Worm (Caenorhabditis elegans) whole organism, young adult: ENCODE results near the gene srh-100.

ENCODE experiments used
- B0019.2 ChIP-seq: fragments of 200-800 bp; sonication (Bioruptor generic); conservative IDR thresholded peaks from 2 replicates; pipeline ENCODE4 v1.3.6; 2022; ENCODE audit warnings: missing genetic modification reagents, missing genetic modification characterization, missing compliant biosample characterization
- B0035.1 ChIP-seq: sonication (generic microtip); optimal IDR thresholded peaks from 2 replicates; lab custom pipeline; 2016; ENCODE audit warnings: missing genetic modification characterization, mild to moderate bottlenecking, missing compliant biosample characterization, missing genotype, missing genetic modification reagents
- B0261.1 ChIP-seq: sonication (generic microtip); optimal IDR thresholded peaks from 2 replicates; lab custom pipeline; 2016; ENCODE audit warnings: mild to moderate bottlenecking, missing genetic modification characterization, moderate library complexity, missing compliant biosample characterization
- C06A6.2 ChIP-seq: fragments of 200-800 bp; sonication (Bioruptor generic); conservative IDR thresholded peaks from 2 replicates; pipeline ENCODE4 v1.3.6; 2022; ENCODE audit warnings: missing genetic modification characterization, missing compliant biosample characterization
- C17E4.6 ChIP-seq: fragments of 200-800 bp; sonication (Bioruptor generic); IDR thresholded peaks from 2 replicates; pipeline ENCODE4 v1.3.6; 2022; ENCODE audit warnings: missing genetic modification reagents, missing genetic modification characterization, missing compliant biosample characterization
- D2030.7 ChIP-seq: fragments of 200-800 bp; sonication (Bioruptor generic); IDR thresholded peaks from 2 replicates; pipeline ENCODE4 v1.3.6; 2022; ENCODE audit warnings: missing genetic modification reagents, missing genetic modification characterization, missing compliant biosample characterization
- F22D6.2 ChIP-seq: sonication (generic microtip); optimal IDR thresholded peaks from 2 replicates; lab custom pipeline; 2016; ENCODE audit warnings: mild to moderate bottlenecking, missing genetic modification characterization, missing compliant biosample characterization
- T07F8.4 ChIP-seq: sonication (generic microtip); optimal IDR thresholded peaks from 2 replicates; lab custom pipeline; 2016; ENCODE audit warnings: mild to moderate bottlenecking, missing genetic modification characterization, moderate library complexity, missing compliant biosample characterization
- T26A5.8 ChIP-seq: sonication (generic microtip); optimal IDR thresholded peaks from 2 replicates; lab custom pipeline; 2016; ENCODE audit warnings: missing genetic modification characterization, missing compliant biosample characterization
- Y53G8AR.9 ChIP-seq: fragments of 200-800 bp; sonication (Bioruptor generic); conservative IDR thresholded peaks from 2 replicates; pipeline ENCODE4 v1.3.6; 2022; ENCODE audit warnings: missing genetic modification reagents, missing genetic modification characterization, missing compliant biosample characterization
- bed-2 ChIP-seq: fragments of 200-800 bp; sonication (Bioruptor generic); IDR thresholded peaks from 2 replicates; pipeline ENCODE4 v1.3.6; 2022; ENCODE audit warnings: missing genetic modification reagents, missing genetic modification characterization, missing compliant biosample characterization
- ccch-3 ChIP-seq: fragments of 200-800 bp; sonication (Bioruptor generic); optimal IDR thresholded peaks from 2 replicates; lab custom pipeline; 2018; ENCODE audit warnings: mild to moderate bottlenecking, missing genetic modification characterization, missing compliant biosample characterization
- ceh-100 ChIP-seq: fragments of 200-800 bp; sonication (Bioruptor generic); IDR thresholded peaks from 2 replicates; pipeline ENCODE4 v1.3.6; 2022; ENCODE audit warnings: missing genetic modification reagents, missing genetic modification characterization, missing compliant biosample characterization
- ceh-27 ChIP-seq: fragments of 200-800 bp; sonication (Bioruptor generic); optimal IDR thresholded peaks from 2 replicates; lab custom pipeline; 2018; ENCODE audit warnings: mild to moderate bottlenecking, missing genetic modification characterization, moderate library complexity, missing compliant biosample characterization
- die-1 ChIP-seq: sonication (generic microtip); optimal IDR thresholded peaks from 2 replicates; lab custom pipeline; 2016; ENCODE audit warnings: missing genotype, mild to moderate bottlenecking, missing genetic modification characterization, missing compliant biosample characterization
- dox-1 ChIP-seq: fragments of 200-800 bp; sonication (Bioruptor generic); IDR thresholded peaks from 2 replicates; pipeline ENCODE4 v1.3.6; 2022; ENCODE audit warnings: missing genetic modification reagents, missing genetic modification characterization, missing compliant biosample characterization
- dpl-1 ChIP-seq: fragments of 150-350 bp; optimal IDR thresholded peaks from 2 replicates; lab custom pipeline; 2014; ENCODE audit warnings: missing biosample characterization, missing genetic modification reagents, missing genetic modification characterization
- efl-1 ChIP-seq: fragments of 150-350 bp; optimal IDR thresholded peaks from 2 replicates; lab custom pipeline; 2014; ENCODE audit warnings: missing biosample characterization, missing genetic modification reagents, missing genetic modification characterization
- fkh-3 ChIP-seq: sonication (generic microtip); optimal IDR thresholded peaks from 2 replicates; lab custom pipeline; 2016; ENCODE audit warnings: mild to moderate bottlenecking, missing genetic modification characterization, missing compliant biosample characterization
- gei-17 ChIP-seq: fragments of 200-800 bp; sonication (Bioruptor generic); optimal IDR thresholded peaks from 2 replicates; lab custom pipeline; 2018; ENCODE audit warnings: mild to moderate bottlenecking, missing genetic modification characterization, missing compliant biosample characterization
- hmg-1.2 ChIP-seq: fragments of 200-800 bp; sonication (Bioruptor generic); IDR thresholded peaks from 2 replicates; pipeline ENCODE4 v1.3.6; 2022; ENCODE audit warnings: missing genetic modification reagents, missing genetic modification characterization, missing compliant biosample characterization
- lag-1 ChIP-seq: fragments of 200-800 bp; sonication (Bioruptor generic); IDR thresholded peaks from 2 replicates; pipeline ENCODE4 v1.3.6; 2022; ENCODE audit warnings: missing genetic modification reagents, missing genetic modification characterization, missing compliant biosample characterization
- lir-1 ChIP-seq: fragments of 200-800 bp; sonication (Bioruptor generic); conservative IDR thresholded peaks from 2 replicates; pipeline ENCODE4 v1.3.6; 2022; ENCODE audit warnings: missing genetic modification reagents, missing genetic modification characterization, missing compliant biosample characterization
- madf-6 ChIP-seq: fragments of 200-800 bp; sonication (Bioruptor generic); IDR thresholded peaks from 2 replicates; pipeline ENCODE4 v1.3.6; 2022; ENCODE audit warnings: missing genetic modification reagents, missing genetic modification characterization, missing compliant biosample characterization
- madf-8 ChIP-seq: fragments of 200-800 bp; sonication (Bioruptor generic); conservative IDR thresholded peaks from 2 replicates; pipeline ENCODE4 v1.3.6; 2022; ENCODE audit warnings: missing genetic modification reagents, missing genetic modification characterization, missing compliant biosample characterization
- mcd-1 ChIP-seq: fragments of 200-800 bp; sonication (Bioruptor generic); IDR thresholded peaks from 2 replicates; pipeline ENCODE4 v1.3.6; 2022; ENCODE audit warnings: missing genetic modification reagents, missing genetic modification characterization, missing compliant biosample characterization
- nhr-90 ChIP-seq: sonication (generic microtip); optimal IDR thresholded peaks from 2 replicates; lab custom pipeline; 2016; ENCODE audit warnings: missing genotype, mild to moderate bottlenecking, missing genetic modification characterization, missing compliant biosample characterization
- pbrm-1 ChIP-seq: fragments of 200-800 bp; sonication (Bioruptor generic); IDR thresholded peaks from 2 replicates; pipeline ENCODE4 v1.3.6; 2022; ENCODE audit warnings: missing genetic modification reagents, missing genetic modification characterization, missing compliant biosample characterization
- rpc-1 ChIP-seq, 2 experiments: fragments of 150-350 bp in 1 of 2; sonication (generic microtip) in 1 of 2; optimal IDR thresholded peaks; 2 replicates each; lab custom pipeline; 2014 to 2018; ENCODE audit warnings: missing biosample characterization in 1 of 2, missing genetic modification characterization in 1 of 2, missing genetic modification reagents in 1 of 2, missing genotype in 1 of 2
- sea-2 ChIP-seq: fragments of 200-800 bp; sonication (Bioruptor generic); IDR thresholded peaks from 2 replicates; pipeline ENCODE4 v1.3.6; 2022; ENCODE audit warnings: missing genetic modification characterization, missing compliant biosample characterization
- snpc-3.4 ChIP-seq: sonication (generic microtip); optimal IDR thresholded peaks from 2 replicates; lab custom pipeline; 2017; ENCODE audit warnings: missing genetic modification characterization, mild to moderate bottlenecking, missing compliant biosample characterization, antibody characterized with exemption, moderate library complexity, missing genotype, missing genetic modification reagents
- tbx-9 ChIP-seq: sonication (generic microtip); optimal IDR thresholded peaks from 2 replicates; lab custom pipeline; 2016; ENCODE audit warnings: borderline replicate concordance, missing genetic modification characterization, inconsistent platforms, missing compliant biosample characterization
- unc-130 ChIP-seq: sonication (generic microtip); optimal IDR thresholded peaks from 2 replicates; lab custom pipeline; 2016; ENCODE audit warnings: missing genetic modification reagents, missing genetic modification characterization, missing compliant biosample characterization
- unc-62 ChIP-seq: fragments of 150-350 bp; optimal IDR thresholded peaks from 2 replicates; lab custom pipeline; 2014; ENCODE audit warnings: missing biosample characterization, missing genetic modification reagents, missing genetic modification characterization
- zfh-2 ChIP-seq: fragments of 200-800 bp; sonication (Bioruptor generic); conservative IDR thresholded peaks from 2 replicates; pipeline ENCODE4 v1.3.6; 2022; ENCODE audit warnings: missing genetic modification reagents, missing genetic modification characterization, missing compliant biosample characterization
- ztf-6 ChIP-seq: fragments of 200-800 bp; sonication (Bioruptor generic); IDR thresholded peaks from 2 replicates; pipeline ENCODE4 v1.3.6; 2022; ENCODE audit warnings: missing genetic modification reagents, missing genetic modification characterization, missing compliant biosample characterization

Gene srh-100

DNA sequence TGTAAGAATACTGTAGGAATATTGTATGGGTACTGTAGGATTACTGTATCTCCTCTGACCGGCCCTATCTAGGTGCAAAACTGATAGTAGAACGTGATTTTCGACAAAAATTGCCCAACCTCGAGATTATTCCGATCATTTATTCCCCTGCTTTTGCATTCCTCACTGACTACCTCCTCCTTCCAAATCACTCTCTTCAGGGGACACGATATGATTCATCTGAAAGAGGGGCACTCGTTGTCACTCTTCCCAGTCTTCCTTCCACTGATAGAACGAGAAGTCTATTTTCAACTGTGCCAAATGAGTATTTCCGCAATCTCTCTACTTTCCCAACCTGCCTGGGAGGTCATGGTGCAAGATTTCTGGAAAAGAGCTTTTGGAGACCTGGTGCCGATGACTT lies 25.2 kb upstream of the srh-100 start, which contains the start of gene F12E12.2:
TSS of gene F12E12.2 (plus strand) at position 301 of the 400 bp plus-strand sequence.
- TF ChIP-seq mcd-1 (GFP tag; lab: Robert Waterston, UW), result no peak
- TF ChIP-seq D2030.7 (GFP tag; lab: Robert Waterston, UW), result no peak

DNA sequence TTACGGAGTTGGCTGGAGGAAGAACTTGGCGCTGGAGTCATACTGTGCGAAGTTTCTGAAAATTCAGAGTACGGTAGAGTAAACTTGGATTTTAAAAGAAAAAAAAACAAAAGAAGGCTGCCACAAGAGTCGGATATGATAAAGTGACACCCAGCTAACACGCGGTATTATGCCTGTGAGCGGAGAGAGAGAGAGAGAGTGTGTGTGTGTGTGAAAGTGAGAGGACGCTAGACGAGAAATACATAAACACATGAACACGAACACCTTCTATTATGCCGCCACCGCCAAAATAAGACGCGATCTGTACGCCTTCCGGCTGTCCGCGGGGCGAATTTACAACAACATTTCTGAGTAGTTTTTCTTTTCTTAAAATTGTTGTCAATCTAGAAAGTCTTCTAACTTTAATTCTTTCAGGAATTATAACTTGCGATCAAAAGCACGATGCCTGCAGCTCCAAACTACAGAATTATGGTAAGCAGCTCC lies 22.4 kb upstream of the srh-100 start, which contains the start of gene F12E12.6:
TSS of gene F12E12.6 (minus strand) at position 51 of the 483 bp plus-strand sequence.
- no peak for TF ChIP-seq rpc-1 (optimal IDR thresholded peaks at IDR 0.05; lab: Kevin White, UChicago)
- TF ChIP-seq rpc-1 (tag; optimal IDR thresholded peaks at IDR 0.05; lab: Kevin White, UChicago), result no peak
- TF ChIP-seq madf-6 (GFP tag; lab: Robert Waterston, UW), result peak; percentile 58
- TF ChIP-seq dpl-1 (GFP tag; lab: Kevin White, UChicago), result peak; percentile 7
- no peak for TF ChIP-seq unc-62 (GFP tag; lab: Kevin White, UChicago)
- no peak for TF ChIP-seq snpc-3.4 (tag; lab: Kevin White, UChicago)
- TF ChIP-seq fkh-3 (tag; lab: Kevin White, UChicago), result no peak
- TF ChIP-seq madf-8 (GFP tag; lab: Robert Waterston, UW), result peak; percentile 27; the same call in 1 of the 2 replicates
- no peak for TF ChIP-seq B0019.2 (GFP tag; lab: Robert Waterston, UW)
- TF ChIP-seq lir-1 (GFP tag; lab: Robert Waterston, UW), result no peak
- peak; percentile 33; the same call in 1 of the 2 replicates for TF ChIP-seq hmg-1.2 (GFP tag; lab: Robert Waterston, UW)
- TF ChIP-seq dox-1 (GFP tag; lab: Robert Waterston, UW), result no peak
- TF ChIP-seq T26A5.8 (tag; lab: Kevin White, UChicago), result no peak
- TF ChIP-seq ztf-6 (GFP tag; lab: Robert Waterston, UW), result no peak
- TF ChIP-seq lag-1 (GFP tag; lab: Robert Waterston, UW), result no peak
- no peak for TF ChIP-seq B0035.1 (tag; lab: Kevin White, UChicago)
- peak; percentile 57 for TF ChIP-seq efl-1
- TF ChIP-seq tbx-9, result no peak
- TF ChIP-seq die-1 (tag; lab: Kevin White, UChicago), result no peak
- TF ChIP-seq B0261.1, result no peak
- no peak for TF ChIP-seq gei-17 (GFP tag; lab: Kevin White, UChicago)
- no peak for TF ChIP-seq nhr-90
- TF ChIP-seq T07F8.4 (tag; lab: Kevin White, UChicago), result no peak

DNA sequence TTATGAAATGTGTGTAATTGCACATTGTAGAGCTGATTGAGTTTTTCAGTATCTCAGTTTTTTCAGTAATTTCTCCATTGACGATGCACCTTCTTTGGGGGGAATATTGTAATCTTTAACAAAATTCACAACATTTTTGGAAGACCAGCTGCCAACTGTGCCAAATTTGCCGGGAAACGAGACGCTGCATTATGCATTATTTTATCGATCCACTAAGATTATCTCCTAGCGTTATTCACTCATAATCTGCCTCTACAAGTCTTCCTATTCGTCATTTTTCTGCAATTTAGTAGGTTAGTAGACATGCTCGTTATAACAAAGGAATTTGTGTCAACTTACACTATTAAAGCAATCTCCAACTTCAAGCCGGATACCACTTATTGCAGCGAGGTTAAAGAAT lies 17.2 kb upstream of the srh-100 start, which contains the start of the genes sdz-12 and bath-31:
TSS of gene sdz-12 (minus strand) at position 101 of the 400 bp plus-strand sequence.
TSS of gene bath-31 (plus strand) at position 251 of the 400 bp plus-strand sequence.
- TF ChIP-seq F22D6.2 (tag; lab: Kevin White, UChicago) (no peak), pbrm-1 (GFP tag; lab: Robert Waterston, UW) (no peak), C17E4.6 (no peak), ccch-3 (GFP tag; lab: Kevin White, UChicago) (no peak), C06A6.2 (GFP tag; lab: Robert Waterston, UW) (no peak), unc-130 (GFP tag; lab: Kevin White, UChicago) (no peak), bed-2 (GFP tag; lab: Robert Waterston, UW) (no peak), ceh-27 (GFP tag; lab: Kevin White, UChicago) (no peak), dpl-1 (GFP tag; lab: Kevin White, UChicago) (no peak), ceh-100 (no peak), Y53G8AR.9 (no peak), dox-1 (GFP tag; lab: Robert Waterston, UW) (no peak), zfh-2 (no peak), B0035.1 (tag; lab: Kevin White, UChicago) (no peak), B0261.1 (no peak), sea-2 (GFP tag; lab: Robert Waterston, UW) (no peak)
